Fruit fly (Drosophila melanogaster) whole organism, larva: Measurements from ENCODE around the gene Cap-D2.

Experiments used
- noc ChIP-seq: fragments of 200-800 bp; sonication (Bioruptor generic); optimal IDR thresholded peaks from 3 replicates; lab custom pipeline; 2019; ENCODE audit warnings: missing biosample characterization, mild to moderate bottlenecking, missing genetic modification characterization, moderate library complexity

Gene Cap-D2

DNA sequence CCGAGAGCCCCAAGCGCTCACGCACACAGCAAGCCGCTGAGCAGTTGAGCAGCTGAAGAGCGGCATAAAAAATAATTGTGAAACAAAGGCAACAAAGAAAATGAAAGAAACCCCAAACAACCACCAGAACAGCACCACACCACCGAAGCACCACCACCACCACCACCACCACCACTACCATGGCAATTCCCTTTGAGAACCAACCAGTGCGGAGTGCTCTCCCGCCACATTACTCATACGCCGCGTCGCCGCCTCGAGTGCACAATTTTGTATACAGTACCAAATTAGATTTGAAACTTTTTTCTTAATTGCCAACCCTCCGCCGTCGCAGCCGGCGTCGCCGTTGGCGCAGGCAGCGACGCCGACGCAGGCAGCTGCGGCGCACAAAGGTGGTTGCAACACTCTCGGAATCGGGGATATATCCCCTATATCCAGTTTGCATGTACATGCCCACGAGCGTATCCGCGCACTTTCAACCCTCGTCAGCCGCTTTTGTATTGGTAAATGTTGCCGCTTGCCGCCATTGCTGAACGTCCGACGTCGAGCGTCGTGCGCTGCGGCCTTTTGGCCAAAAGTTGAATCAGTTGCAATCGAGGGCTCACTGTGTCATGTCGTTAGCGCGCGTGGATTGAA lies 16.7 kb downstream of the Cap-D2 start, which contains the start of gene dmrt99B:
Gene dmrt99B (plus strand): TSS at position 583 of the 633 bp plus-strand sequence.
- TF ChIP-seq noc = no peak

DNA sequence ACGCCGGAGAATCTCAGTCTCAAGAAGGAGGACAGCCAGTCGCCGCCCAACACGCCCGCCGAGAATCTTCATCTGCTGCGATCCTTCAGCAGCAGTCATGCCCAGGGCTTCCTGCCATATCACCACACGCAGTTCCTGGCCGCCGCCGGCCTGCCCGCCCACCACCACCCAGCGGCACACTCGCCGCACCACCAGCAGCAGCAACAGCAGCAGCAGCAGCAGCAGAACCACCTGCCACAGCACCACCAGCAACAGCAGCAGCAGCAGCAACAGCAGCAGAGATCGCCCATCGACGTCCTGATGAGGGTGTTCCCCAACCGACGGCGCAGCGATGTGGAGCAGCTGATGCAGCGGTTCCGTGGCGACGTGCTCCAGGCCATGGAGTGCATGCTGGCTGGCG lies 20.3 kb downstream of the Cap-D2 start:
- no peak for TF ChIP-seq noc

DNA sequence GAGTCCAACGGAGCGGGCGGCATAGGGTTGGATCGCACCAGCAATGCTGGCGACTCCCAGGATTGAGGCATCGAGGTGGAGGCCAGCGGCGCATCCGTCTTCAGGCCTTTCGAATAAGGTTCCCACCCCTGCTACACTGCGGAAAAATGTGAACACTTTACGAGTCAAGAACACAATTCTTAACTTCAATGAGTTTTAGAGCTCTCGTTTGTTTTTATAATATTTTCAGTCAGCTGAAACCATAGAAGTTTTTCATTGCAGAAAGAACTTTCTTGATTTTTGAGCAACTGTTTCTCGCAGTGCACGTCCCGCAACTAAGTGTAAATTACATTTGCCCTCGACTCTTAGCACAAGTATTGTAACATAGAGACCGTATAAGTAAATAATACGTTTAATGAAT lies 20.9 kb downstream of the Cap-D2 start:
- TF ChIP-seq noc = no peak

DNA sequence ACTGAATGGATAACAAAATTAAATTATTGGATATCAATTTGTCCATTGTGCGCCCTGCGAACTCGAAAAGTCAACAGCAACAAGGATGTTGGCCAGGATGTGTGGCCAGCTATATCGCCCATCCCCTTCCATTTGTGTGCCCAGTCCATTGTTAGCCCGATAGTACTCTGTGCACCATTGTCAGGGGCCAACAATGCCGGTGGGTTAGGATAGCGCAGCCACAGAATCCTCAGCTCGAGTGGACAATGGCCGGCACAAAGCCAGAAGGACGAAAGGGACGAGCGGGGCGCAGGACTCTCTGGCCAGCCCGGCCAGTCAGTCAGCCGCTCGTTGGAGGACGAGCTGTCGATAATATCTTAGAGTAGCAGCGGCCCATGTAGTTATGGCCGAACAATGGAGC lies 22.4 kb downstream of the Cap-D2 start:
- no peak for TF ChIP-seq noc

DNA sequence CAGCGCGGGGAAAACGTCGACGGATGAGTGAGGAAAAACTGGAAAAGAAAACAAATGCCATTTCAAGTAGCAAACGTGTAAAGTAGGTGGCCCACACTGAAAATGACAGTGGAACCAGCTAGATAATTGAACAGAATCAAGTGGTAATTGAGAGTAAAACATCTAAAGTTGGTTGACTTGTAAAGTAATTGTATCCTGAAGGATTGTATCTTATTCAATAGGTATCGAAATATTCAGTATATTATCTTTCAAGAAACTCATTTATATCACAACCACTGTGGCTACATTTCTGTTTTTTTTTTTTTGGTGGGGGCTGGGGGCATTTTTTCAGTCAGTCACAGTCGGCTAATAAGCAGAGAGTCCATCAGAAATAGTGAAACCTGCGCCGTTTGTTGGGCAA lies 23.8 kb downstream of the Cap-D2 start:
- TF ChIP-seq noc = no peak

DNA sequence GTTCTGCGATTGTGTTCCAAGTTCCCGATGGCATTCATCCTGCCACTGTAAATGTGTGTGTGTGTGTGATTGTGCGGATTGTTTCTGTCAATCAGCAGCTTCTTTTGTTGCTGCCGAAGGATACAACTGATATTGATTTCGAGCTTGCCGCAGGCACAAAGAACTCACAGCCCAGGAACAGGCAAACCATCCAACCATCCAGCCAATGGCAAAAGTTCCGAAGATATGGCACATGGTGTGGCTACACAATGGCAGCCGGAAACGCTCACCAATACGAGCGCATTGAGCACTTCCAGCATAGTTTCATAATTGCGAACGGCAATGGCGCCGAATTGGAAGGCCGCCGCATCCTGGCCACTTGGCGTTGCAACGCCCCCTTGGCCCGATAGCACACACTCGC lies 26.3 kb downstream of the Cap-D2 start:
- no peak for TF ChIP-seq noc

DNA sequence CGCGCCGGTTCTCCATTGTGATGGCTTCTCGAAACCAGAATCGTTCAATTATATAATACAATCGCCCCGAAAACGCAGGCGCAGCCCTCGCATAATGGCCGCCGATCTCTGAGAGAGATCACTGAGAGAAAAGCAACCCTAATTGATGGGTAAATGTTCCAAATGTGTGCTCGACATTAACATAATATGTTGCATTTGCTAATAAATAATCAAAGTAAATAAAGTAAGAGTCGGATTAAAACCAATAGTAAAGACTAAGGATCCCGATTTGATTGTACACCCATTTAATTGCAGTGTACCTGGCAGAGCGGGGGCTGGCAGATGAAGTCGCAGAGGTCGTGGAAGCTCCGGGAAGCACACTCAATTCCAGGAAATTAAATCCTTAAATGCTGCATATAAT lies 29.1 kb downstream of the Cap-D2 start:
- no peak for TF ChIP-seq noc

DNA sequence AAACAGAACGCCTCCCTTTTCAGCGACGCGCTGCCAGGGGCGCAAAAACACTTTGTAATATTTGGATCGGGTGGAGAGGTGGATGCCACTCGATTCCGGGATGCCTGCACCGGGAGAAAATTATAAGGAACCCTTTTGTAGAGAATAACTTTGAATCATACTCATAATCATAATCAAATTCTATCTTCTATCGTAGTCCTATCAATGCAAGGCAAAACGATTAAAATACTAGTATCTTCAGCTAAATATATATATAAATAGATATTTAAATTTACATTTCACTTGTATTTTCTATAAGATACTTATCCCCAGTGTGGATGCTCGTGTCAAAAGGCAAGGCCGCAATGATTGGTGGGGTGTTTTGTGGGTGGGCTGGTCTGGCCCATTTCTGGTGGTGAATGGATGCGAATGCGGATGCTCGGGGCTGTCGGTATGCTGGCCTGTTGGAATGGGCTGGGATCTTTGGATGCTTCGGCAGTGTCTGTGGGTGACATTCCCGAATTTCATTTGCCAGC lies 30.4 kb downstream of the Cap-D2 start:
- no peak for TF ChIP-seq noc

DNA sequence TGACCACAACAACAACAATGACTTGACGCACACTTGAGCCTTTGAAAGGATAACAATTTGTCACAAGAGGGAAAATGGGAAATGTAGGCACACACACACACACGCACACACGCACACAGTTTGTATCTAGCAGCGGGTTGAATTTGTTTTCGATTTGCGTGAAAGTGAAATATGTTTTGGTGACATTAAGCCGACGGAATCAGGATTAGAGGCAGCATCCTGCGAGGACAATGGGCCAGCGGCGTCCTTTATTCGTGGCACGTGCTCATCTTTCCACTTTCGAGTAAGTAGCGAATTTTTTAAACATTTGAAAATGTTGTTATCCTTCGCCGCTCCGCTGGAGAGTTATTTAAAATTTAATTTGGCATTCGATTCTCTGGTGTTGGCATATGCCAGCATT lies 31.8 kb downstream of the Cap-D2 start:
- TF ChIP-seq noc = no peak

DNA sequence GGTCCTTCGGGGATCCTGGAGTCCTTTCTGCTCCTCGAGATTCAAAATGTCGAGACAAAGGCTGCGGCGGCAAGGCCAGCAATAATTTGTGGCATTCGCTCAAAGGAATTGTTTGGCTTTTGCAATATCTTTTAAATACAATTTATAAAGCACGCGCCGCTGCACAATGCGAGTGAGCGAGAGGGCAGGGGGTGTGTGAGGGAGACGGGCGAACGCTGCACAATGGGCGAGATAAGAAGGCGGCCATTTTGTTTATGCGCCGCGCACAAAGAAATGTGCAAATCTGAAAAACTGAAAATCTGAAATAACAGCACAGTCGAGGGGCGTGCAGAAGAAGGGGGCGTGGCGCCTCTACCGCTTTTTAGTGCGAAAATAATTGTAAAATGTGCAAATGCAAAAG lies 32.9 kb downstream of the Cap-D2 start:
- no peak for TF ChIP-seq noc

DNA sequence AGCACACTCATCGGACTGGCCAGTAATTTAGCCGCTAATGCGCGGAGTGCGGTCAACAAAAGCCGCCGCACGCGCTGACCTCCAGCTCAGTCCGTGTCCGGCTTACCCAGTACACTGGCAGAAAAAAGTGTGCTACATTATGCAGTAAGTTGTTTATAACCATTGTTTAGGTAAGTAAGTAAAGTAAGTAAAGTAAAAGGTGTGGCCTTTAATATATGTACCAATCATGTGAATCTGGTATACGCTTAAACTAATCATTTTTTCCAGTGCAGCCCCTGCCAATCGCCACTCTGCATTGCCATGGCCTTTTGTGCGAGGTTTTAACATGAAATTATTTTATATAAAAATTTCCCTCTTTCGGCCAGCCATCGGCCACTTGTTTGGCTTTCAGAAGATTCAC lies 36.0 kb downstream of the Cap-D2 start:
- no peak for TF ChIP-seq noc

DNA sequence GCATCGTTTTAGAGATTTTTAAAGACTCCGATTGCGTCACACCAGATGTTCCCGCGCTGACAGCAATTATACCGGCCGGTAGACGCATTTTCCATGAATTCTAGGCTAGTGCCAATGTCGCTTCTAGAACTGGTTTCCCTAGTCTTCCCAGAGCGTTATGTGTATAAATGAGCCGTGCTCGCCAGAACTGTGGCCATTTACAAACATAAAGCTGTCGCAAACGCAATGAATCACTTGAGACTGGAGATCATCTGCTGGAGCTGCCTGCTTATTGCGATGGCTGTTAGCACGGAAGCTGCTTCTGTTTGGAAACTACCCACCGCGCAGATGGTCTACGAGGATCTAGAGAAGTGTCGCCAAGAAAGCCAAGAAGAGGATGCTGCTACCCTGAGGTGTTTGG lies 38.9 kb downstream of the Cap-D2 start, which contains the start of gene Obp99d:
Gene Obp99d (plus strand): TSS at position 192 of the 400 bp plus-strand sequence.
- TF ChIP-seq noc = no peak

DNA sequence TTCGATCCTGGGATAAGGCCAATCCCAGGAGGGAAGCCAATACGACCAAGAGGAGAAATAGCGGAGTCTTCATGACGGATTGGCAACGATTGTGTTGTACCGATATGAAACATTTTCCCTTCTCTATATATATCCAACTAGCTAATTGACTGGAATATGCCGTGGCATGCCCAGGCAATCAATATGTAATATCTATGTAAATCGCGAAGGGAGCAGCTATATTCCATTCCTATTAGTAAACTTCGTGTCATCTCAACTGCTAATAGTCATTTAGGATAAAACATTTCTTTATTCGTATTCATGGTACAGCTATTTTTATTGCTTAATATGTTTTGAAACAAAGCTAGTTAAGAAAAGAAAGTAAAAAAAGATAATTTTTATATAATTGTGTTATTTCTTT lies 39.8 kb downstream of the Cap-D2 start, which contains the start of gene Dup99B:
Gene Dup99B (minus strand): TSS at position 101 of the 400 bp plus-strand sequence.
- no peak for TF ChIP-seq noc

DNA sequence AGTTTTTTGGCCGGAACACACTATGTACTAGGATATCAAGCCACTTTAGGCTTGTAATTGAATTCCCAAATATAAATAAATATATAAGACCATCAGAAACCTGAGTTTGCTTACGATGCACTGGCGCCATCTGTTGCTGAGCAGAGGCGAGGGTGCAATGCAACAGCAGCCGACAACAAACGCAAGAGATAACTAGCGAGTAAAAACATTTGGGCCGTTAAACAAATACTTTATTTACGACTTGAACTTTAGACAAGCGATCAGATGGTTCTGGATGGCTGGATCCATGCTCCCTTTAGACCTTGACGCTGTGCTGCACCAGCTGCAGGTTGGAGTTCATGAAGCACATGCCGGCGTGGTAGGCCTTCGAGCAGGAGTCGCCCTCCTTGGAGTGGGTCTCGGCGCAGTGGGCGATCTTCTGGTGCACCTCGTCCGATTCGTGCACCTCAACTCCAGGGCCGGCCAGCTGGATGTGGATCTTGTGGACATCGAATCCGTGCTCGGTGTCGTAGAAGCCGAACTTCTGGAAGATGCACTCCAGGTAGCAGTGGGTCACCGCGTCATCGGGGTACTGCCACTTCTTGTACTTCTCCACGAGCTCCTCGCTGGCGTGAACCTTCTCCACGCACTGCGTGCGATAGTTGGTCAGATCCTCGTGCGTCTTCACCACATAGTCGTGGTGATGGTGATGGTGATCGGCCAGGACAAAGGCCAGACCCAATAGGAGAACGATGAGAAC lies 40.8 kb downstream of the Cap-D2 start:
- TF ChIP-seq noc = no peak

DNA sequence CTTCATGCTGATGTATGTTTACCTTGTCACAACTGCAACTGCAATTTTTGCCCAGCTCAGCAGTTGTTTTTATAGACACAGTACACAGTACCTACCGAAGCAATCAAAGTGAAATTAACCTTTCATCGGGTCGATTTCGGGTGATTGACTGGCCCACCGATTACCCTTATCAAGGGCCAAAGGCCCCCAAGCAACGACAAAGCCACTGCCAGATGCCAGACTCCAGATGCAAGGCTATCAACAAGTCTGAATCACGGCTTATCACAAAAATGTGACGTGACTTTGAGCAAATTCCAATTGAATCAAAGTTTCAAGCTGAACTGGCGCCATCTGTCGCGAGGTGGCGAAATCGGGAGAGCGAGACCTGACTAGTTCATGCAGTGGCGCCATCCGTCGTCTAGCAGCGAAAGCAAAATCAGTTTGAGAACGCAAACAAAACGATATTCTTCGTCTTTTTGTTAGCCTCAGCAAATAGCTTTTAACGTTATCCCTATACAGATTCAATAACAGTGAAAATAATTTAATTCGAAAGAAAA lies 41.4 kb downstream of the Cap-D2 start, which contains the start of gene Obp99b:
Gene Obp99b (minus strand): TSS at position 115 of the 536 bp plus-strand sequence.
- no peak for TF ChIP-seq noc

DNA sequence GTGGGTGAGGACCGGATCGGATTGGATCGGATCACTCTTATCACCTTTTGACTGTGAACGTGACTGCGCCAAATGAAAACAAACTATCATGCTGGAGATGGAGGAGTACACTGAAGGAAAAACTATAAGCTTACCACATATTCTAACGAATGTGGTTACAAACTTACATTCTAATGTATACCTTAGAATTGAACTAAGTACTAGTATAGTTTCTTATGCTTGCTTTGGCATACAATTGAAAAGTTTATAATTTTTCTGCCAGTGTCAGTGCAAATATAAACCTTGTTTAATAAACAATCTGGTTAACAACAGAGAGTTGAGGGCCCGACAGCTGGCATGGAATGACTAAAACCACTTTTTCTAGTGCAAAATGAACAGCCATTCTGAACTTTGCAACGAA lies 42.1 kb downstream of the Cap-D2 start:
- TF ChIP-seq noc = no peak

DNA sequence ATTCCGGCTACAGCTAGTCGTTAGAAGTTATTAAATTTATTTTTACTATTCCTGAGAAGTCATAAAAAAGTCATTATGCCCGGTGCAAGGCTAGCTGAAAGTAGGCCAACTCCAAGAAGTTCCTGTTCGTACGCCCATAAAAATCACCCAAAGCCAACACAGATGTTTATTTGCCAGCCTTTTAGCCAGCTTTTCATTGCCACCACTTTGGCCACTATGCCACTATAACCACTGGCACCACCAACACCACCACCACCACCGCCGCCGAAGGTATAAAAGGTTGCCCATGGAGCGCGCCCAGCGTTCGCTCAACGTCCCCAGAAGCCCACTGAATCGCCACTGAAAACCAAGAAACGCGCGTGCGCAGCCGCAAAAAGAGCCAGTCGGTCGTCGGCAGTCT lies 42.9 kb downstream of the Cap-D2 start, which contains the start of gene CG15506:
Gene CG15506 (plus strand): TSS at position 301 of the 400 bp plus-strand sequence.
- no peak for TF ChIP-seq noc

DNA sequence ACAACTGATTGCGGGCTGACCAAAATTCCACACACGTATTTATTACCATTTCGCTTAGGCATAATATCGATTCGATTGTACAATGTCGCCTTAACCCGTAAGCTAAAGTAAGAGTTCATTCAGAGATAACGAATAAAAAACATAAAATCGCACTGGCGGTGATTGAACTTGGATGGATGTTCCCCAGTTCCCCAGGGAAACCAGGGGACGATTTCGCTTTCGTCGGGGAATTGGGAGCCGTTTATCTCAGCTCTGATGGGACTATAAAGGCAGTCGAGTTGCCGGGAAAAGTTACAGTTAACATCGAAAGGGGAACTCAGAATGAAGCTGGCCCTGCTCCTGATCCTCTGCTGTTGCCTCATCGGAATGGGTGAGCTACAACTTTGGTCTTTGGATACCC lies 46.8 kb downstream of the Cap-D2 start, which contains the start of gene CG34296:
Gene CG34296 (plus strand): TSS at position 301 of the 400 bp plus-strand sequence.
- TF ChIP-seq noc = no peak
